Fruit fly (Drosophila melanogaster) whole organism, embryonic: ENCODE results near the gene Pcyt1.
A peak's percentile ranks its signal among the peaks of the same experiment; 100 is the strongest.

Experiments
- Blimp-1 ChIP-seq: fragments of 200-800 bp; sonication (Bioruptor generic); optimal IDR thresholded peaks from 3 replicates; lab custom pipeline; 2018; ENCODE audit warnings: missing biosample characterization, missing genetic modification characterization, mild to moderate bottlenecking, moderate library complexity, missing genetic modification reagents
- CG10147 ChIP-seq: fragments of 200-800 bp; sonication (Bioruptor generic); optimal IDR thresholded peaks from 2 replicates; lab custom pipeline; 2019; ENCODE audit warnings: missing biosample characterization, mild to moderate bottlenecking, missing genetic modification characterization, moderate library complexity
- CG12071 ChIP-seq: fragments of 200-800 bp; sonication (Bioruptor generic); optimal IDR thresholded peaks from 3 replicates; lab custom pipeline; 2018; ENCODE audit warnings: missing biosample characterization, mild to moderate bottlenecking, missing genetic modification characterization
- CG12659 ChIP-seq: fragments of 200-800 bp; sonication (Bioruptor generic); optimal IDR thresholded peaks from 3 replicates; lab custom pipeline; 2017; ENCODE audit warnings: mild to moderate bottlenecking, missing biosample characterization, missing genetic modification reagents, missing genetic modification characterization
- CG15011 ChIP-seq: fragments of 200-800 bp; sonication (Bioruptor generic); optimal IDR thresholded peaks from 3 replicates; lab custom pipeline; 2018; ENCODE audit warnings: missing biosample characterization, mild to moderate bottlenecking, missing genetic modification characterization
- CG15514 ChIP-seq: fragments of 200-800 bp; sonication (Bioruptor generic); optimal IDR thresholded peaks from 3 replicates; lab custom pipeline; 2017; ENCODE audit warnings: missing biosample characterization, missing genetic modification characterization, mild to moderate bottlenecking, moderate library complexity, missing genetic modification reagents
- CG17568 ChIP-seq: fragments of 200-800 bp; sonication (Bioruptor generic); optimal IDR thresholded peaks from 2 replicates; lab custom pipeline; 2018; ENCODE audit warnings: missing biosample characterization, mild to moderate bottlenecking, missing genetic modification characterization, moderate library complexity
- CG17829 ChIP-seq: fragments of 200-800 bp; optimal IDR thresholded peaks from 2 replicates; lab custom pipeline; 2019; ENCODE audit warnings: missing biosample characterization, mild to moderate bottlenecking, missing genetic modification characterization, moderate library complexity
- CG17912 ChIP-seq: fragments of 200-800 bp; sonication (Bioruptor generic); optimal IDR thresholded peaks from 2 replicates; lab custom pipeline; 2018; ENCODE audit warnings: missing biosample characterization, mild to moderate bottlenecking, missing genetic modification characterization
- CG18599 ChIP-seq: fragments of 200-800 bp; sonication (Bioruptor generic); optimal IDR thresholded peaks from 3 replicates; lab custom pipeline; 2017; ENCODE audit warnings: missing biosample characterization, missing genetic modification characterization, mild to moderate bottlenecking, moderate library complexity, missing genetic modification reagents
- CG2678 ChIP-seq: fragments of 200-800 bp; sonication (Bioruptor generic); optimal IDR thresholded peaks from 3 replicates; lab custom pipeline; 2019; ENCODE audit warnings: missing biosample characterization, mild to moderate bottlenecking, missing genetic modification characterization, moderate library complexity
- CG34422 ChIP-seq: fragments of 200-800 bp; sonication (Bioruptor generic); IDR thresholded peaks from 3 replicates; pipeline ENCODE4 v1.3.6; 2022; ENCODE audit warnings: missing biosample characterization, missing genetic modification characterization
- CG4854 ChIP-seq: fragments of 200-800 bp; sonication (Bioruptor generic); optimal IDR thresholded peaks from 2 replicates; lab custom pipeline; 2016; ENCODE audit warnings: missing biosample characterization, missing genetic modification characterization, inconsistent platforms
- CG5180 ChIP-seq: fragments of 200-800 bp; sonication (Bioruptor generic); optimal IDR thresholded peaks from 3 replicates; lab custom pipeline; 2017; ENCODE audit warnings: missing biosample characterization, missing genetic modification characterization, mild to moderate bottlenecking, moderate library complexity, missing genetic modification reagents
- CG6254 ChIP-seq: fragments of 200-800 bp; sonication (Bioruptor generic); optimal IDR thresholded peaks from 3 replicates; lab custom pipeline; 2017; ENCODE audit warnings: mild to moderate bottlenecking, missing biosample characterization, missing genetic modification reagents, missing genetic modification characterization
- CG6765 ChIP-seq: fragments of 200-800 bp; sonication (Bioruptor generic); optimal IDR thresholded peaks from 3 replicates; lab custom pipeline; 2017; ENCODE audit warnings: missing biosample characterization, mild to moderate bottlenecking, missing genetic modification characterization
- CG6813 ChIP-seq: fragments of 200-800 bp; sonication (Bioruptor generic); optimal IDR thresholded peaks from 2 replicates; lab custom pipeline; 2017; ENCODE audit warnings: missing biosample characterization, missing genetic modification characterization, mild to moderate bottlenecking, moderate library complexity, missing genetic modification reagents
- CG8290 ChIP-seq, 3 experiments: fragments of 200-800 bp; sonication (Bioruptor generic); optimal IDR thresholded peaks; 2 replicates each; lab custom pipeline; 2016 to 2019; ENCODE audit warnings: missing biosample characterization in 3 of 3, missing genetic modification characterization in 3 of 3, mild to moderate bottlenecking in 2 of 3, moderate library complexity in 1 of 3
- CG8944 ChIP-seq: fragments of 200-800 bp; sonication (Bioruptor generic); optimal IDR thresholded peaks from 3 replicates; lab custom pipeline; 2016; ENCODE audit warnings: missing biosample characterization, missing genetic modification characterization
- CG9215 ChIP-seq: fragments of 200-800 bp; sonication (Bioruptor generic); IDR thresholded peaks from 2 replicates; pipeline ENCODE4 v1.3.6; 2022; ENCODE audit warnings: missing biosample characterization, missing genetic modification characterization
- Deaf1 ChIP-seq: fragments of 200-800 bp; optimal IDR thresholded peaks from 3 replicates; lab custom pipeline; 2019; ENCODE audit warnings: missing biosample characterization, mild to moderate bottlenecking, missing genetic modification characterization, moderate library complexity
- Drgx ChIP-seq: fragments of 200-800 bp; sonication (Bioruptor generic); IDR thresholded peaks from 2 replicates; pipeline ENCODE4 v1.3.6; 2022; ENCODE audit warnings: missing biosample characterization, missing genetic modification characterization
- HmgZ ChIP-seq: fragments of 200-800 bp; sonication (Bioruptor generic); optimal IDR thresholded peaks from 2 replicates; lab custom pipeline; 2018; ENCODE audit warnings: missing biosample characterization, mild to moderate bottlenecking, missing genetic modification characterization
- MBD-R2 ChIP-seq: fragments of 200-800 bp; sonication (Bioruptor generic); IDR thresholded peaks from 2 replicates; pipeline ENCODE4 v1.3.6; 2022; ENCODE audit warnings: missing biosample characterization, missing genetic modification characterization
- Rx ChIP-seq: fragments of 200-800 bp; sonication (Bioruptor generic); IDR thresholded peaks from 2 replicates; pipeline ENCODE4 v1.3.6; 2022; ENCODE audit warnings: missing biosample characterization, missing genetic modification characterization
- Stat92E ChIP-seq, 3 experiments: fragments of >200 bp in 2 of 3; fragments of 200-800 bp in 1 of 3; sonication (Bioruptor generic) in 1 of 3; optimal IDR thresholded peaks; 2 replicates each; lab custom pipeline; 2017 to 2019; ENCODE audit warnings: missing biosample characterization in 3 of 3, missing genetic modification characterization in 3 of 3, mild to moderate bottlenecking in 1 of 3, moderate library complexity in 1 of 3
- Trl ChIP-seq, 3 experiments: fragments of >200 bp in 2 of 3; fragments of 200-800 bp in 1 of 3; sonication (Bioruptor generic) in 1 of 3; optimal IDR thresholded peaks; 2 replicates in 1 of 3; 3 replicates in 2 of 3; lab custom pipeline; 2016 to 2017; ENCODE audit warnings: missing biosample characterization in 1 of 3, missing genetic modification characterization in 1 of 3
- YL-1 ChIP-seq: fragments of 200-800 bp; sonication (Bioruptor generic); optimal IDR thresholded peaks from 3 replicates; lab custom pipeline; 2017; ENCODE audit warnings: missing biosample characterization, mild to moderate bottlenecking, missing genetic modification characterization
- az2 ChIP-seq: fragments of 200-800 bp; sonication (Bioruptor generic); optimal IDR thresholded peaks from 3 replicates; lab custom pipeline; 2016; ENCODE audit warnings: missing biosample characterization, missing genetic modification characterization
- dimm ChIP-seq: fragments of 200-800 bp; sonication (Bioruptor generic); IDR thresholded peaks from 2 replicates; pipeline ENCODE4 v1.3.6; 2022; ENCODE audit warnings: missing biosample characterization, missing genetic modification characterization
- dmrt11E ChIP-seq: fragments of 200-800 bp; sonication (Bioruptor generic); optimal IDR thresholded peaks from 3 replicates; lab custom pipeline; 2018; ENCODE audit warnings: missing biosample characterization, mild to moderate bottlenecking, missing genetic modification characterization, moderate library complexity
- esg ChIP-seq: fragments of 200-800 bp; sonication (Bioruptor generic); conservative IDR thresholded peaks from 2 replicates; pipeline ENCODE4 v1.3.6; 2022; ENCODE audit warnings: missing biosample characterization, missing genetic modification characterization
- exex ChIP-seq: fragments of 200-800 bp; sonication (Bioruptor generic); optimal IDR thresholded peaks from 4 replicates; lab custom pipeline; 2018; ENCODE audit warnings: missing biosample characterization, mild to moderate bottlenecking, missing genetic modification characterization, moderate library complexity
- gem ChIP-seq: fragments of 200-800 bp; sonication (Bioruptor generic); optimal IDR thresholded peaks from 2 replicates; lab custom pipeline; 2019; ENCODE audit warnings: missing biosample characterization, mild to moderate bottlenecking, missing genetic modification characterization, moderate library complexity
- jumu ChIP-seq: fragments of 200-800 bp; sonication (Bioruptor generic); optimal IDR thresholded peaks from 3 replicates; lab custom pipeline; 2016; ENCODE audit warnings: missing biosample characterization, missing genetic modification characterization
- kay ChIP-seq: fragments of 200-800 bp; sonication (Bioruptor generic); optimal IDR thresholded peaks from 2 replicates; lab custom pipeline; 2016; ENCODE audit warnings: missing biosample characterization, missing genetic modification characterization
- ken ChIP-seq: fragments of 200-800 bp; sonication (Bioruptor generic); IDR thresholded peaks from 3 replicates; pipeline ENCODE4 v1.3.6; 2022; ENCODE audit warnings: missing biosample characterization, missing genetic modification characterization
- mld ChIP-seq: fragments of 200-800 bp; sonication (Bioruptor generic); IDR thresholded peaks from 3 replicates; pipeline ENCODE4 v1.3.6; 2022; ENCODE audit warnings: missing biosample characterization, missing genetic modification characterization; ENCODE audit not compliant: partially characterized antibody
- odd ChIP-seq: fragments of 200-800 bp; sonication (Bioruptor generic); optimal IDR thresholded peaks from 2 replicates; lab custom pipeline; 2017; ENCODE audit warnings: missing biosample characterization, mild to moderate bottlenecking, missing genetic modification characterization
- onecut ChIP-seq: fragments of 200-800 bp; sonication (Bioruptor generic); IDR thresholded peaks from 2 replicates; pipeline ENCODE4 v1.3.6; 2022; ENCODE audit warnings: missing biosample characterization, missing genetic modification characterization
- otp ChIP-seq: fragments of 200-800 bp; sonication (Bioruptor generic); IDR thresholded peaks from 3 replicates; pipeline ENCODE4, ENCODE4 v1.3.6; 2022; ENCODE audit warnings: missing biosample characterization, missing genetic modification characterization
- pfk ChIP-seq: fragments of 200-800 bp; sonication (Bioruptor generic); optimal IDR thresholded peaks from 2 replicates; lab custom pipeline; 2018; ENCODE audit warnings: missing biosample characterization, mild to moderate bottlenecking, missing genetic modification characterization, moderate library complexity
- pros ChIP-seq: fragments of 200-800 bp; sonication (Bioruptor generic); optimal IDR thresholded peaks from 3 replicates; lab custom pipeline; 2019; ENCODE audit warnings: missing biosample characterization, mild to moderate bottlenecking, missing genetic modification characterization, moderate library complexity
- scrt ChIP-seq: fragments of 200-800 bp; sonication (Bioruptor generic); optimal IDR thresholded peaks from 2 replicates; lab custom pipeline; 2018; ENCODE audit warnings: missing biosample characterization, mild to moderate bottlenecking, missing genetic modification characterization, moderate library complexity
- seq ChIP-seq: fragments of 200-800 bp; sonication (Bioruptor generic); IDR thresholded peaks from 2 replicates; pipeline ENCODE4 v1.3.6; 2022; ENCODE audit warnings: missing biosample characterization, missing genetic modification characterization
- stwl ChIP-seq: fragments of 200-800 bp; sonication (Bioruptor generic); optimal IDR thresholded peaks from 3 replicates; lab custom pipeline; 2018; ENCODE audit warnings: missing biosample characterization, mild to moderate bottlenecking, missing genetic modification characterization, moderate library complexity
- zen2 ChIP-seq: fragments of 200-800 bp; sonication (Bioruptor generic); IDR thresholded peaks from 3 replicates; pipeline ENCODE4 v1.3.6; 2022; ENCODE audit warnings: missing biosample characterization, missing genetic modification characterization; ENCODE audit not compliant: partially characterized antibody

The Pcyt1 gene

DNA sequence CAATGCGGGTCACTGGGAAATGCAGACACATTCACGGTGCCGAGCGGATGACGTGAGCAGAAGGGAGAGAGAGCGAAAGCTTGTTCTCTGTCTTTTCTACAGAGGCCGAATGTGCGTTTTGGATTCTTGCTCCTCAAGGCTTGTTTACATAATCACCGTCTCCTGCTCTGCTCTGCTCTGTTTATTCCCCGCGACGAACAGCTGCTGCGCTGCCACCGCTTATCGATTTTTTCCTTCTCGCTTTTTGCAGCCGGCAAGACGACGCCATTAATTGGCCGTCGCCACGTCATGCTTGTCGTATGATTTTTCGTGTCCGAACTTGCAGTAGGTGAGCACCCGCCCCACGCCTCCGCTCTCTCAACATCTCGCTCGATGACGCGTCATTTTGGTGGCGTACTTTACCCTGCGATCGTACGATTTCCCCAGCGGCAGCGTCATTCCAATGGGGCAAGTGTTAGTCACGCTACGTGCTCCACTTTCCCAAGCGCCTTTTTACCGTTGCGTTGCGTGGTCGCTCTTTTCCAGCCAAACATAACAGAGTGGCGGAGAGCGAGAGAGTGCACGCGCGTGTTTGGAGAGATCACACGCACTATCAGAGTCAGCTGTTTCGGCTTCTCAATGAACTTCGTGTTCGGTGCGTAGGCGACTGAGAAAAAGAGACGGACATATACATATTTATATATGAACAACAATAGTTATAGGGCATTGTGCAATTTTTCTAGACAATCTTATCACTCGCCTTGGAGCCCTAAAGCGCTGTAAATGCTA is 641 bp downstream of the Pcyt1 start (continued):
- peak; percentile 82 to 86 for TF ChIP-seq Trl (optimal IDR thresholded peaks at IDR 0.05; lab: Kevin White, UChicago)
- peak; percentile 17 for TF ChIP-seq Trl (GFP tag; optimal IDR thresholded peaks at IDR 0.05; lab: Kevin White, UChicago)
- peak; percentile 14 for TF ChIP-seq CG5180 (GFP tag; lab: Kevin White, UChicago)
- TF ChIP-seq CG6765, result peak; percentile 39
- peak; percentile 63; the same call in 1 of the 3 replicates for TF ChIP-seq zen2 (GFP tag; lab: Robert Waterston, UW)
- TF ChIP-seq CG15514 (GFP tag; lab: Kevin White, UChicago), result peak; percentile 19
- TF ChIP-seq CG2678 (tag; lab: Kevin White, UChicago), result peak; percentile 0
- peak; percentile 5 for TF ChIP-seq CG12071 (GFP tag; lab: Kevin White, UChicago)
- TF ChIP-seq CG17912 (GFP tag; lab: Kevin White, UChicago), result no peak
- peak; percentile 21; the same call in 1 of the 2 replicates for TF ChIP-seq seq (GFP tag; lab: Robert Waterston, UW)
- no peak for TF ChIP-seq CG8944 (GFP tag; lab: Kevin White, UChicago)
- peak; percentile 17 for TF ChIP-seq CG17568 (GFP tag; lab: Kevin White, UChicago)
- TF ChIP-seq CG9215 (GFP tag; lab: Robert Waterston, UW), result no peak
- TF ChIP-seq Drgx (GFP tag; lab: Robert Waterston, UW), result no peak
- TF ChIP-seq CG17829 (tag; lab: Kevin White, UChicago), result no peak
- TF ChIP-seq CG8290 (GFP tag; optimal IDR thresholded peaks at IDR 0.05; lab: Kevin White, UChicago), result no peak
- TF ChIP-seq CG8290 (tag; optimal IDR thresholded peaks at IDR 0.05; lab: Kevin White, UChicago), result no peak
- peak; percentile 79 for TF ChIP-seq pros (GFP tag; lab: Kevin White, UChicago)
- no peak for TF ChIP-seq ken (GFP tag; lab: Robert Waterston, UW)
- no peak for TF ChIP-seq odd (GFP tag; lab: Kevin White, UChicago)
- TF ChIP-seq dimm (GFP tag; lab: Robert Waterston, UW), result no peak
- no peak for TF ChIP-seq mld (GFP tag; lab: Robert Waterston, UW)
- TF ChIP-seq kay (GFP tag; lab: Kevin White, UChicago), result peak; percentile 45
- TF ChIP-seq MBD-R2 (GFP tag; lab: Robert Waterston, UW), result no peak; the same call in 1 of the 2 replicates
- TF ChIP-seq CG6254 (GFP tag; lab: Kevin White, UChicago), result peak; percentile 15
- peak; percentile 13 for TF ChIP-seq gem (tag; lab: Kevin White, UChicago)
- TF ChIP-seq CG15011 (GFP tag; lab: Kevin White, UChicago), result no peak
- TF ChIP-seq onecut (GFP tag; lab: Robert Waterston, UW), result peak; percentile 98
- TF ChIP-seq CG10147 (GFP tag; lab: Kevin White, UChicago), result no peak
- TF ChIP-seq Deaf1, result peak; percentile 83
- no peak for TF ChIP-seq otp
- no peak for TF ChIP-seq az2 (GFP tag; lab: Kevin White, UChicago)
- TF ChIP-seq CG12659 (GFP tag; lab: Kevin White, UChicago), result no peak
- no peak for TF ChIP-seq Rx (GFP tag; lab: Robert Waterston, UW)
- TF ChIP-seq YL-1 (GFP tag; lab: Kevin White, UChicago), result peak; percentile 35
- peak; percentile 19 for TF ChIP-seq Blimp-1
- no peak for TF ChIP-seq scrt (GFP tag; lab: Kevin White, UChicago)
- peak; percentile 22 for TF ChIP-seq exex (tag; lab: Kevin White, UChicago)
- TF ChIP-seq pfk (GFP tag; lab: Kevin White, UChicago), result peak; percentile 27
- TF ChIP-seq CG6813 (GFP tag; lab: Kevin White, UChicago), result peak; percentile 18
- TF ChIP-seq Stat92E (GFP tag; optimal IDR thresholded peaks at IDR 0.05; lab: Kevin White, UChicago), result peak in 1 of 3 experiments; percentile 22
- TF ChIP-seq esg (GFP tag; lab: Robert Waterston, UW), result no peak
- no peak for TF ChIP-seq stwl (tag; lab: Kevin White, UChicago)
- TF ChIP-seq CG34422 (GFP tag; lab: Robert Waterston, UW), result peak; percentile 12; the same call in 1 of the 3 replicates
- TF ChIP-seq HmgZ (tag; lab: Kevin White, UChicago), result peak; percentile 3
- peak; percentile 9 for TF ChIP-seq jumu
- TF ChIP-seq CG18599 (GFP tag; lab: Kevin White, UChicago), result no peak
- TF ChIP-seq CG4854 (GFP tag; lab: Kevin White, UChicago), result no peak
- no peak for TF ChIP-seq dmrt11E (tag; lab: Kevin White, UChicago)
